Worm (Caenorhabditis elegans): ENCODE measurements around the gene F18F11.4.
A peak's percentile ranks its signal among the peaks of the same experiment; 100 is the strongest.

The F18F11.4 gene

ce11 chrIV:339508-339907, 8.9 kb downstream of the F18F11.4 start, which contains the start of gene cdh-8:
cdh-8 (plus strand) TSS chrIV:339808.
- no peak for TF ChIP-seq unc-62 (GFP tag; optimal IDR thresholded peaks at IDR 0.05)
- TF ChIP-seq fos-1 (tag; optimal IDR thresholded peaks at IDR 0.05): no peak
- TF ChIP-seq egl-5 (tag; optimal IDR thresholded peaks at IDR 0.05): no peak
- TF ChIP-seq jun-1 (tag; optimal IDR thresholded peaks at IDR 0.05): no peak
- no peak for TF ChIP-seq nhr-43 (tag; optimal IDR thresholded peaks at IDR 0.05; ENCODE audit: poor library complexity, severe bottlenecking)
- TF ChIP-seq hmg-11 (tag; optimal IDR thresholded peaks at IDR 0.05): no peak
- no peak for TF ChIP-seq aly-2 (tag; optimal IDR thresholded peaks at IDR 0.05)
- TF ChIP-seq ama-1 (optimal IDR thresholded peaks at IDR 0.05): no peak
- TF ChIP-seq egl-27 (tag; optimal IDR thresholded peaks at IDR 0.05): no peak
- no peak for TF ChIP-seq unc-39 (tag; optimal IDR thresholded peaks at IDR 0.05)
- TF ChIP-seq ceh-82 (tag; optimal IDR thresholded peaks at IDR 0.05): no peak
- TF ChIP-seq elt-2 (tag; optimal IDR thresholded peaks at IDR 0.05): no peak
- no peak for TF ChIP-seq nfya-1 (tag; optimal IDR thresholded peaks at IDR 0.05; ENCODE audit: insufficient read depth)
- TF ChIP-seq pha-4 (tag; optimal IDR thresholded peaks at IDR 0.05): no peak
- no peak for TF ChIP-seq ztf-4 (tag; optimal IDR thresholded peaks at IDR 0.05)
- no peak for TF ChIP-seq zag-1 (tag; optimal IDR thresholded peaks at IDR 0.05)

ce11 chrIV:343279-343678, 12.7 kb downstream of the F18F11.4 start:
- TF ChIP-seq nhr-237 (tag; optimal IDR thresholded peaks at IDR 0.05): no peak
- TF ChIP-seq unc-62 (GFP tag; optimal IDR thresholded peaks at IDR 0.05): no peak
- TF ChIP-seq lin-15B (tag; optimal IDR thresholded peaks at IDR 0.05): no peak
- no peak for TF ChIP-seq nhr-12 (tag; optimal IDR thresholded peaks at IDR 0.05)
- no peak for TF ChIP-seq aly-2 (tag; optimal IDR thresholded peaks at IDR 0.05)
- no peak for TF ChIP-seq elt-3 (tag; optimal IDR thresholded peaks at IDR 0.05)
- TF ChIP-seq daf-12 (tag; optimal IDR thresholded peaks at IDR 0.05): no peak
- TF ChIP-seq hmg-11 (tag; optimal IDR thresholded peaks at IDR 0.05): no peak
- no peak for TF ChIP-seq eor-1 (tag; optimal IDR thresholded peaks at IDR 0.05)
- no peak for TF ChIP-seq ceh-82 (tag; optimal IDR thresholded peaks at IDR 0.05)
- TF ChIP-seq ceh-9 (tag; optimal IDR thresholded peaks at IDR 0.05): no peak
- TF ChIP-seq elt-2 (tag; optimal IDR thresholded peaks at IDR 0.05): no peak
- TF ChIP-seq ceh-28 (tag; optimal IDR thresholded peaks at IDR 0.05): no peak
- no peak for TF ChIP-seq fkh-2 (tag; optimal IDR thresholded peaks at IDR 0.05)
- TF ChIP-seq nhr-25 (tag; optimal IDR thresholded peaks at IDR 0.05): no peak
- no peak for TF ChIP-seq ztf-11 (tag; optimal IDR thresholded peaks at IDR 0.05)
- TF ChIP-seq pqm-1 (tag; optimal IDR thresholded peaks at IDR 0.05): no peak
- no peak for TF ChIP-seq nfya-1 (tag; optimal IDR thresholded peaks at IDR 0.05; ENCODE audit: insufficient read depth)
- no peak for TF ChIP-seq nhr-77 (tag; optimal IDR thresholded peaks at IDR 0.05)
- TF ChIP-seq ztf-4 (tag; optimal IDR thresholded peaks at IDR 0.05): no peak

ce11 chrIV:364983-365382, 34.4 kb downstream of the F18F11.4 start:
- TF ChIP-seq ztf-11 (tag; optimal IDR thresholded peaks at IDR 0.05): no peak
- no peak for TF ChIP-seq tbx-2 (tag; optimal IDR thresholded peaks at IDR 0.05)
- no peak for TF ChIP-seq fos-1 (tag; optimal IDR thresholded peaks at IDR 0.05)
- TF ChIP-seq eor-1 (tag; optimal IDR thresholded peaks at IDR 0.05): no peak
- TF ChIP-seq nhr-237 (tag; optimal IDR thresholded peaks at IDR 0.05): no peak
- no peak for TF ChIP-seq lsy-12 (tag; optimal IDR thresholded peaks at IDR 0.05)
- TF ChIP-seq unc-39 (tag; optimal IDR thresholded peaks at IDR 0.05): no peak
- TF ChIP-seq ZK546.5 (tag; optimal IDR thresholded peaks at IDR 0.05): no peak
- TF ChIP-seq sea-2 (GFP tag; optimal IDR thresholded peaks at IDR 0.05): no peak
- no peak for TF ChIP-seq nfya-1 (tag; optimal IDR thresholded peaks at IDR 0.05; ENCODE audit: insufficient read depth)
- no peak for TF ChIP-seq nhr-11 (tag; optimal IDR thresholded peaks at IDR 0.05)
- no peak for TF ChIP-seq ama-1 (optimal IDR thresholded peaks at IDR 0.05)
- TF ChIP-seq nhr-77 (tag; optimal IDR thresholded peaks at IDR 0.05): no peak
- no peak for TF ChIP-seq elt-3 (tag; optimal IDR thresholded peaks at IDR 0.05)
- TF ChIP-seq fkh-10 (GFP tag; optimal IDR thresholded peaks at IDR 0.05): no peak
- TF ChIP-seq ceh-82 (tag; optimal IDR thresholded peaks at IDR 0.05): no peak

ce11 chrIV:366406-366805, 35.8 kb downstream of the F18F11.4 start:
- TF ChIP-seq lin-15B (tag; optimal IDR thresholded peaks at IDR 0.05) (peak; percentile 6), ceh-16 (tag; optimal IDR thresholded peaks at IDR 0.05) (no peak), nhr-25 (tag; optimal IDR thresholded peaks at IDR 0.05) (peak; percentile 48), ceh-28 (tag; optimal IDR thresholded peaks at IDR 0.05) (no peak), mml-1 (tag; optimal IDR thresholded peaks at IDR 0.05) (no peak), nhr-11 (tag; optimal IDR thresholded peaks at IDR 0.05) (no peak), pqm-1 (tag; optimal IDR thresholded peaks at IDR 0.05) (no peak), jun-1 (tag; optimal IDR thresholded peaks at IDR 0.05) (no peak), fkh-10 (GFP tag; optimal IDR thresholded peaks at IDR 0.05) (peak; percentile 17), eor-1 (tag; optimal IDR thresholded peaks at IDR 0.05) (no peak), zag-1 (tag; optimal IDR thresholded peaks at IDR 0.05) (no peak), daf-12 (tag; optimal IDR thresholded peaks at IDR 0.05) (no peak), snpc-4 (tag; optimal IDR thresholded peaks at IDR 0.05) (no peak), R02D3.7 (tag; optimal IDR thresholded peaks at IDR 0.05) (no peak), unc-62 (GFP tag; optimal IDR thresholded peaks at IDR 0.05) (no peak), tbx-2 (tag; optimal IDR thresholded peaks at IDR 0.05) (no peak), nfya-1 (tag; optimal IDR thresholded peaks at IDR 0.05; ENCODE audit: insufficient read depth) (peak; percentile 37), ceh-9 (tag; optimal IDR thresholded peaks at IDR 0.05) (no peak), hmg-11 (tag; optimal IDR thresholded peaks at IDR 0.05) (peak; percentile 45), nhr-237 (tag; optimal IDR thresholded peaks at IDR 0.05) (no peak), nhr-76 (tag; optimal IDR thresholded peaks at IDR 0.05) (no peak), lin-39 (tag; optimal IDR thresholded peaks at IDR 0.05) (peak; percentile 8), egl-5 (tag; optimal IDR thresholded peaks at IDR 0.05) (peak; percentile 39), nhr-23 (tag; optimal IDR thresholded peaks at IDR 0.05) (peak; percentile 42)

All from whole organism, L3 larva.